Worm (Caenorhabditis elegans) whole organism, midembryonic: ENCODE results near the gene F53F4.1.

Experiments used
- T22C8.4 ChIP-seq: fragments of 200-800 bp; sonication (Bioruptor generic); IDR thresholded peaks from 2 replicates; pipeline ENCODE4 v1.3.6; 2022; ENCODE audit warnings: missing genetic modification characterization, missing compliant biosample characterization
- cog-1 ChIP-seq: sonication (generic microtip); optimal IDR thresholded peaks from 2 replicates; lab custom pipeline; 2016; ENCODE audit warnings: missing genetic modification characterization, missing compliant biosample characterization
- flt-1 ChIP-seq: fragments of 200-800 bp; sonication (Bioruptor generic); IDR thresholded peaks from 2 replicates; pipeline ENCODE4 v1.3.6; 2022; ENCODE audit warnings: missing genetic modification characterization, missing compliant biosample characterization
- klf-2 ChIP-seq: fragments of 200-800 bp; sonication (Bioruptor generic); conservative IDR thresholded peaks from 2 replicates; pipeline ENCODE4 v1.3.6; 2022; ENCODE audit warnings: missing genetic modification reagents, missing genetic modification characterization, missing compliant biosample characterization
- med-1 ChIP-seq: sonication (generic microtip); optimal IDR thresholded peaks from 2 replicates; lab custom pipeline; 2017; ENCODE audit warnings: missing genetic modification characterization, mild to moderate bottlenecking, missing compliant biosample characterization, antibody characterized with exemption, missing genetic modification reagents; ENCODE audit not compliant: insufficient read depth
- ref-1 ChIP-seq: fragments of 200-800 bp; sonication (Bioruptor generic); conservative IDR thresholded peaks from 2 replicates; pipeline ENCODE4 v1.3.6; 2022; ENCODE audit warnings: missing genetic modification reagents, missing genetic modification characterization, missing compliant biosample characterization
- tab-1 ChIP-seq: fragments of 200-800 bp; sonication (Bioruptor generic); IDR thresholded peaks from 2 replicates; pipeline ENCODE4 v1.3.6; 2022; ENCODE audit warnings: missing genetic modification characterization, missing compliant biosample characterization
- ztf-23 ChIP-seq: fragments of 200-800 bp; sonication (Bioruptor generic); IDR thresholded peaks from 2 replicates; pipeline ENCODE4 v1.3.6; 2022; ENCODE audit warnings: missing genetic modification reagents, missing genetic modification characterization, missing compliant biosample characterization
- ztf-29 ChIP-seq: fragments of 200-800 bp; sonication (Bioruptor generic); IDR thresholded peaks from 2 replicates; pipeline ENCODE4 v1.3.6; 2022; ENCODE audit warnings: missing genetic modification reagents, missing genetic modification characterization, missing compliant biosample characterization

F53F4.1 gene

DNA sequence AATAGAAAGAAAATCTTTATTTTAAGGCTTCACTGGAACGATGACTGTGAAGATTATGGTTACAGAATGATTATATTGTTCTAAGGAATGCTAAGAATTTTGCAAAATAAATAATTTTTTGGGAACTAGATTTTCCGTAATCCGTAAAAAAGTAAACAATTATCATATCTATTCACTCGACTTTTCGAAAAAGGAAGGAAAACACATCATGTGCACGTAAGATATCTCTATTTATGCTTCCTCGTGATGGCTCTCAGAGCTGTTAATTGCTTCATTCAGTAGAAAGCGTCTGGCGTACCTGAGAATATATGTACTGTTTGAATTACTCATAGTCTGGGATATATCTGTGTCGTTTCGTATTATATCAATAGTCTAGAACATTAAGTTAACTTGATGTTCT lies 35.2 kb downstream of the F53F4.1 start, which contains the start of gene srd-11:
Gene srd-11 (minus strand): TSS at position 101 of the 400 bp plus-strand sequence.
- TF ChIP-seq ztf-23 (GFP tag; lab: Robert Waterston, UW) (no peak), flt-1 (GFP tag; lab: Robert Waterston, UW) (no peak), cog-1 (tag; lab: Kevin White, UChicago) (no peak), tab-1 (GFP tag; lab: Robert Waterston, UW) (no peak), klf-2 (GFP tag; lab: Robert Waterston, UW) (no peak)

DNA sequence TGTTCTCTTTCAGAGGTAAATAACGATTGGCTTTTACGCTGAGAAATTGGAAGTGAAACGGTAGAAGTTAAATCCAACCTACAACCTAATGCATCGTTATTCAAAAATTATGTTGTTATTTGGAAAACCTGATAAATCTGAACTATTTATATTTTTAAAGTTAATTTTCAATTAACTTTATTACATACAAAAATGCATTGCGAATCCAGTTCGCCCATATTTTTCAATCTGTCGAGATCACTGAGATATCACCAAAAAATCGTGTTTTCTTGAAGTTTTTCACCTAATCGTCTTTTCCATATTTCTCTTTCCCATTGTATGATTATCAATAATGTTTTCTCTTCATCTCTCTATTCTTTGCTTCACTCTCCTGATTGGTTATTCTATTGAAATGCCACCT lies 36.1 kb downstream of the F53F4.1 start, which contains the start of gene F53F4.15:
Gene F53F4.15 (plus strand): TSS at position 301 of the 400 bp plus-strand sequence.
- TF ChIP-seq cog-1 (tag; lab: Kevin White, UChicago) (no peak), med-1 (no peak), flt-1 (GFP tag; lab: Robert Waterston, UW) (no peak), tab-1 (GFP tag; lab: Robert Waterston, UW) (no peak), ref-1 (GFP tag; lab: Robert Waterston, UW) (no peak), ztf-23 (GFP tag; lab: Robert Waterston, UW) (no peak), T22C8.4 (GFP tag; lab: Robert Waterston, UW) (no peak), ztf-29 (GFP tag; lab: Robert Waterston, UW) (no peak), klf-2 (GFP tag; lab: Robert Waterston, UW) (no peak)

DNA sequence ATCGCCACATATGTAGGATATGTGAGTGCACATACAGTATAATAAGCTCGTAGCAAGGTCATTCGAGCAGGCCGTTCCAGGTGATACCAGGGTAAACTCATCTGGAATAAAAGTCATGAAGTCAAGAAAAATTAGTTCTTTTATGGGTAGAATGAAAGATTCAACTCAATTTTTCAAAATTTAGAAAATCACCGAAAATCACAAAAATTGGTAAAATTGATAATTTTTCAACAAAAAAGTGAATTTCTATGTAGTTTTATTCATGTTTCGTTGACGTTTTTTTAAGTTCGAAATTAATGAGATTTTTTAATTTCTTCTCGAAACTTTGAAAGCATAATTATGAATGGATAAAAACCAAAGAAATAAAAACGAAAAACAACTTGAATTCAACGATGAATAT lies 37.1 kb downstream of the F53F4.1 start, which contains the start of gene F53F4.16:
Gene F53F4.16 (minus strand): TSS at position 101 of the 400 bp plus-strand sequence.
- TF ChIP-seq ztf-23 (GFP tag; lab: Robert Waterston, UW) (no peak), cog-1 (tag; lab: Kevin White, UChicago) (no peak), ztf-29 (GFP tag; lab: Robert Waterston, UW) (no peak)

DNA sequence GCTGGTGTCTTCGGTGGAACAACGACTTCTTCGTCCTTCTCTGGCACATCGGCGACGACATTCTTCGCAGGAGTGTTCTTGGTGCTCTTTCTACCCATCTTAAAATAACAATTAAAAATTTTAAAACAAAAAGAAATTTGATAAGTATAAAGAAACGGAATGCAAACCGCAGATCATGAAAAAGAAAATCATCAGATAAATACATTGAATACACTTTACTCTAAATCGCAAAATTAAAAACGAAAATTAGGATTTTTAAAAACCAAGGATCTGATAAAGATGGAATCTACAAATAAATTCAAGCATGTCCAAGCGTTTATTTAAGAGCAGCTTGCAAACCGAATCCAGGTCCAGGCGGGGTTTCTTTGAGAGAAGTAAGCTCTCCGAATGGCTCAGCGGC lies 39.8 kb downstream of the F53F4.1 start, which contains the start of gene F53F4.11:
Gene F53F4.11 (minus strand): TSS at position 101 of the 400 bp plus-strand sequence.
- TF ChIP-seq tab-1 (GFP tag; lab: Robert Waterston, UW) (no peak), cog-1 (tag; lab: Kevin White, UChicago) (no peak), ztf-29 (GFP tag; lab: Robert Waterston, UW) (no peak), flt-1 (GFP tag; lab: Robert Waterston, UW) (no peak), T22C8.4 (GFP tag; lab: Robert Waterston, UW) (no peak), klf-2 (GFP tag; lab: Robert Waterston, UW) (no peak), med-1 (no peak), ztf-23 (GFP tag; lab: Robert Waterston, UW) (no peak), ref-1 (GFP tag; lab: Robert Waterston, UW) (no peak)

DNA sequence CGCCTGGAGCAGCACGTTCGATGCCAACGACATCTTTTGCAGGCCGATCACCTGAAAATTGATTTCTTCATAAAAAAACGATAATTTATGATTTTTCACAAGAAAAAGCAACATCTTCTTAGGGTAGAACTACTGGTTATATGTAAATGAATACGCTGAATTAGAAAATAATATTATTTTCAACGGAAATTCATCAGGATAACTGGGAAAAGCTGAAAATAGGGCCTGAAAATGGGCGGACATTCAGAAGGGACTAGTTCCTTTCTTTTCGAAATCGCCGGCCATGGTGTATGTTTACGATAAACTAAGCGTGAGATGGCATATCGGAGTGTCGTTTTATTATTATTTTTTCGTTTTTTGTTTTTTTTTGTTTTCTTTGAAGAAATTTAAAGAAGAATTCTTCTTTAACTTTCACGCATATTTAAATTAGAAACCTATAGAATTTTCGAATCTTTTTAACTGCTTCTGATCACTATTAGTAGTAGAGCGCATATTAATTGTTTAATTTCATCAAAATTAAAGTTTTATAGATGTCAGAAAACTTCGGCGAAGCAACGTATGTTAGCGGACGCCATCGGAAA lies 41.0 kb downstream of the F53F4.1 start, which contains the start of the genes nduv-2 and F53F4.12:
Gene nduv-2 (minus strand): TSS at position 51 of the 581 bp plus-strand sequence.
Gene F53F4.12 (plus strand): TSS at position 531 of the 581 bp plus-strand sequence.
- TF ChIP-seq flt-1 (GFP tag; lab: Robert Waterston, UW) (no peak), ztf-23 (GFP tag; lab: Robert Waterston, UW) (no peak), ref-1 (GFP tag; lab: Robert Waterston, UW) (no peak), cog-1 (tag; lab: Kevin White, UChicago) (no peak), tab-1 (GFP tag; lab: Robert Waterston, UW) (no peak), T22C8.4 (GFP tag; lab: Robert Waterston, UW) (no peak), ztf-29 (GFP tag; lab: Robert Waterston, UW) (no peak), klf-2 (GFP tag; lab: Robert Waterston, UW) (no peak), med-1 (no peak)

DNA sequence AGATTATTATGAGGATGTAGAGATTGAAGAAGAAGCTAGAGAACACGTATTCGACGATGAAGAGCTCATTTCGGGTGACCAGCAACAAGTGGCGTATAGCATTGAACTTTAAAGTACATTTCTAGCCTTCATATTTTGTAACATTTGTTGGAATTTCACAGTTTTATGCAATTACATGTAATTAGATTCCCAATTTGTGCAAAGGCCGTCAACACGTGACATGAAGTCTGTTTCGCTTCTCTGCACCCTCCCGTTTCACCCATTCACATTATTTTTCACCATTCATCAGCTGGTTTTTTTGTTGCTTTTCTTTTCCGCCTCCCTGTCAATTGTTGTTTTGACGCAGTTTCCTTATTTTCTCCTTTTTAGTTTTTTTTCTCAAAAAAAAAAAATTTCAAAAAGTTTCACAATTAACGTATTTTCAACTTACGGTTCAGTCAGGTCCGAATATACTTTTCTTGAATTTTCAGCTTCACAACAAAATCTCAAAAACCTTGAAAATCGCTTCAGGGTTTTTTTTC lies 42.6 kb downstream of the F53F4.1 start, which contains the start of gene sde-2:
Gene sde-2 (plus strand): TSS at position 471 of the 521 bp plus-strand sequence.
- TF ChIP-seq klf-2 (GFP tag; lab: Robert Waterston, UW) (no peak), ref-1 (GFP tag; lab: Robert Waterston, UW) (no peak), med-1 (no peak), tab-1 (GFP tag; lab: Robert Waterston, UW) (no peak), flt-1 (GFP tag; lab: Robert Waterston, UW) (no peak), ztf-23 (GFP tag; lab: Robert Waterston, UW) (no peak), ztf-29 (GFP tag; lab: Robert Waterston, UW) (no peak), cog-1 (tag; lab: Kevin White, UChicago) (no peak), T22C8.4 (GFP tag; lab: Robert Waterston, UW) (no peak)

DNA sequence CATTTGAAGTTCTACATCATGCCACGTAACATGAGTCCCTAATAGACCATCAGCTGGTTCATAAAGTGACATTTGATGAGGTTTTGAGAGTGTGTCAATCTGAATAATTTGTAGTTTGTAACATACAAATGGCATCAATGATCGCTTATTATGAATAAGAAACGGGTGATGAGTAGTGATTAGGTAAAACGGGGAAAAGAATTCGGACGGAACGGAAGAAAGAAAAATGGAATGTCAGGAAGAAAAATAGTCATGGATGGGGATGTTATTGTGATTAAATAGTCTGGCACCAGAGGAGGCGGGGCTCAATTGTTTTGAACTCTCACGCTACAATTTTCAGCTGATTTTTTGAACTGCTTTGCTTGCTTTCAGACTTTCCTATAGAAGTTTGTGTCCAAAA lies 49.6 kb downstream of the F53F4.1 start, which contains the start of gene H37A05.2:
Gene H37A05.2 (minus strand): TSS at position 101 of the 400 bp plus-strand sequence.
- no peak for TF ChIP-seq ref-1 (GFP tag; lab: Robert Waterston, UW)
- TF ChIP-seq med-1, result no peak
- TF ChIP-seq klf-2 (GFP tag; lab: Robert Waterston, UW), result no peak
- TF ChIP-seq T22C8.4 (GFP tag; lab: Robert Waterston, UW), result no peak
- no peak for TF ChIP-seq tab-1 (GFP tag; lab: Robert Waterston, UW)
